Worm (Caenorhabditis elegans): ENCODE results near the gene F01D5.8.
A peak's percentile ranks its signal among the peaks of the same experiment; 100 is the strongest.

Gene F01D5.8

DNA sequence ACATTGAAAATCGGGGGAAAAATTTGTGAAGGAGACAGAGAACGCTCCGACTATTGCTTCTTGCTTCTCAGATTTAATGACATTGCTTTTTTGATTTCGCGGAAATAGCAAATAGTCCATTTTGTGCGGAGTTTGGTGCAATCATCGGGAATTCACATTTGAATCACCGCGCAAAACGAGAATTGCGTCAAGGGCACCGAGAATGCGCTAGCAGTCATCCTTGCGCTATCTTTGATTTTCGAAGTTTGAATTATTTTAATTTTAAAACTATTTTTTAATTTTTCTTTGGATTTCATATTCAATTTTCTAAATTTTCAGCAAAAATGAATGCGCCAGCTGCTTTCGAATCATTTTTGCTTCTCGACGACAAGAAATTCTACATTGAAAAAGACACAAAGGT lies 49.3 kb downstream of the F01D5.8 start, which contains the start of gene rpb-11 (continued):
- TF ChIP-seq efl-1 (optimal IDR thresholded peaks at IDR 0.05) (peak; percentile 95 to 99), efl-1 (GFP tag; optimal IDR thresholded peaks at IDR 0.05 in 1 of 2) (peak; percentile 99 to 100), isw-1 (GFP tag; IDR thresholded peaks at IDR 0.05) (peak; percentile 92), nhr-76 (tag; optimal IDR thresholded peaks at IDR 0.05) (no peak), zag-1 (tag; optimal IDR thresholded peaks at IDR 0.05) (peak; percentile 7), zip-4 (GFP tag; optimal IDR thresholded peaks at IDR 0.05) (peak; percentile 85), nhr-19 (GFP tag; conservative IDR thresholded peaks at IDR 0.05) (peak; percentile 96), dsc-1 (tag; optimal IDR thresholded peaks at IDR 0.05) (peak; percentile 96), fkh-10 (GFP tag; optimal IDR thresholded peaks at IDR 0.05) (peak; percentile 64), pax-3 (tag; optimal IDR thresholded peaks at IDR 0.05) (peak; percentile 89), ceh-82 (tag; optimal IDR thresholded peaks at IDR 0.05) (peak; percentile 96), C16A3.4 (tag; optimal IDR thresholded peaks at IDR 0.05) (peak; percentile 98), nhr-11 (tag; optimal IDR thresholded peaks at IDR 0.05) (peak; percentile 91), pag-3 (tag; optimal IDR thresholded peaks at IDR 0.05; ENCODE audit: borderline replicate concordance, insufficient read depth) (no peak), blmp-1 (tag; optimal IDR thresholded peaks at IDR 0.05) (peak; percentile 74), ztf-11 (tag; optimal IDR thresholded peaks at IDR 0.05) (peak in 1 of 2 experiments; percentile 88), unc-98 (GFP tag; IDR thresholded peaks at IDR 0.05) (peak; percentile 58; the same call in 1 of the 2 replicates), mef-2 (tag; optimal IDR thresholded peaks at IDR 0.05) (peak; percentile 73), dpl-1 (GFP tag; optimal IDR thresholded peaks at IDR 0.05) (peak; percentile 99), lsy-2 (tag; optimal IDR thresholded peaks at IDR 0.05) (peak; percentile 95 to 96), mep-1 (tag; optimal IDR thresholded peaks at IDR 0.05) (peak; percentile 99), swsn-7 (tag; optimal IDR thresholded peaks at IDR 0.05) (peak; percentile 95), rnt-1 (tag; optimal IDR thresholded peaks at IDR 0.05) (peak; percentile 97), egl-13 (tag; optimal IDR thresholded peaks at IDR 0.05) (peak; percentile 89), fkh-4 (tag; optimal IDR thresholded peaks at IDR 0.05; ENCODE audit: borderline replicate concordance) (peak; percentile 57), unc-130 (tag; optimal IDR thresholded peaks at IDR 0.05) (peak; percentile 96), unc-30 (tag; optimal IDR thresholded peaks at IDR 0.05) (peak; percentile 59), grh-1 (GFP tag; IDR thresholded peaks at IDR 0.05) (peak; percentile 94), sup-37 (GFP tag; optimal IDR thresholded peaks at IDR 0.05) (peak; percentile 91), irx-1 (tag; optimal IDR thresholded peaks at IDR 0.05) (peak; percentile 88), Y116A8C.19 (tag; optimal IDR thresholded peaks at IDR 0.05; ENCODE audit: borderline replicate concordance) (no peak), lir-3 (tag; optimal IDR thresholded peaks at IDR 0.05; ENCODE audit: poor library complexity) (peak; percentile 74), F16B12.6 (tag; optimal IDR thresholded peaks at IDR 0.05) (peak; percentile 71), lin-39 (tag; optimal IDR thresholded peaks at IDR 0.05) (peak; percentile 98), mdl-1 (tag; optimal IDR thresholded peaks at IDR 0.05) (peak in 1 of 2 experiments; percentile 86), skn-1 (tag; optimal IDR thresholded peaks at IDR 0.05) (peak; percentile 90), ceh-63 (GFP tag; optimal IDR thresholded peaks at IDR 0.05) (no peak), fos-1 (tag; optimal IDR thresholded peaks at IDR 0.05) (peak; percentile 82), lin-35 (GFP tag; optimal IDR thresholded peaks at IDR 0.05) (peak; percentile 99 to 100), ceh-90 (tag; optimal IDR thresholded peaks at IDR 0.05) (peak; percentile 52), nhr-47 (tag; optimal IDR thresholded peaks at IDR 0.05) (peak; percentile 98), lin-13 (GFP tag; optimal IDR thresholded peaks at IDR 0.05) (peak; percentile 95), elt-3 (tag; optimal IDR thresholded peaks at IDR 0.05) (peak in 4 of 6 experiments; percentile 52 to 93 (median 80)), nhr-85 (tag) (peak; percentile 96), tbx-2 (tag; optimal IDR thresholded peaks at IDR 0.05) (peak; percentile 97), nhr-77 (tag; optimal IDR thresholded peaks at IDR 0.05) (peak; percentile 97), lin-14 (GFP tag; optimal IDR thresholded peaks at IDR 0.05) (peak; percentile 92), nhr-28 (tag; optimal IDR thresholded peaks at IDR 0.05) (no peak), lin-15B (tag; optimal IDR thresholded peaks at IDR 0.05) (peak; percentile 90), aha-1 (tag; optimal IDR thresholded peaks at IDR 0.05) (peak; percentile 55), jun-1 (tag; optimal IDR thresholded peaks at IDR 0.05) (peak; percentile 90), ztf-4 (tag; optimal IDR thresholded peaks at IDR 0.05) (peak; percentile 94), ceh-8 (GFP tag; optimal IDR thresholded peaks at IDR 0.05) (peak; percentile 92)
